Fruit fly (Drosophila melanogaster) whole organism, prepupa: ENCODE data around the gene CG42781.

Experiments used
- CG10631 ChIP-seq: fragments of 200-800 bp; sonication (Bioruptor generic); optimal IDR thresholded peaks from 2 replicates; lab custom pipeline; 2016; ENCODE audit warnings: missing biosample characterization, missing genetic modification characterization
- CG10669 ChIP-seq: fragments of 200-800 bp; sonication (Bioruptor generic); optimal IDR thresholded peaks from 3 replicates; lab custom pipeline; 2018; ENCODE audit warnings: missing biosample characterization, mild to moderate bottlenecking, missing genetic modification characterization, moderate library complexity
- CG11294 ChIP-seq: fragments of 200-800 bp; sonication (Bioruptor generic); IDR thresholded peaks from 2 replicates; pipeline ENCODE4 v1.3.6; 2022; ENCODE audit warnings: missing biosample characterization, missing genetic modification characterization
- CG11762 ChIP-seq: fragments of 200-800 bp; sonication (Bioruptor generic); optimal IDR thresholded peaks from 3 replicates; lab custom pipeline; 2016; ENCODE audit warnings: missing biosample characterization, missing genetic modification characterization; ENCODE audit not compliant: insufficient read depth
- CG15336 ChIP-seq: fragments of 200-800 bp; sonication (Bioruptor generic); IDR thresholded peaks from 2 replicates; pipeline ENCODE4 v1.3.6; 2022; ENCODE audit warnings: missing biosample characterization, missing genetic modification characterization
- CG31627 ChIP-seq: fragments of 200-800 bp; sonication (Bioruptor generic); optimal IDR thresholded peaks from 3 replicates; lab custom pipeline; 2016; ENCODE audit warnings: missing biosample characterization, missing genetic modification characterization
- CG32006 ChIP-seq: fragments of 200-800 bp; sonication (Bioruptor generic); optimal IDR thresholded peaks from 3 replicates; lab custom pipeline; 2017; ENCODE audit warnings: missing biosample characterization, mild to moderate bottlenecking, missing genetic modification characterization
- CG34406 ChIP-seq: fragments of 200-800 bp; sonication (Bioruptor generic); optimal IDR thresholded peaks from 3 replicates; lab custom pipeline; 2016; ENCODE audit warnings: missing biosample characterization, missing genetic modification characterization
- CG3919 ChIP-seq: fragments of 200-800 bp; sonication (Bioruptor generic); optimal IDR thresholded peaks from 3 replicates; lab custom pipeline; 2016; ENCODE audit warnings: missing biosample characterization, missing genetic modification characterization
- CG4318 ChIP-seq: fragments of 200-800 bp; sonication (Bioruptor generic); optimal IDR thresholded peaks from 3 replicates; lab custom pipeline; 2017; ENCODE audit warnings: missing biosample characterization, mild to moderate bottlenecking, missing genetic modification characterization
- CG6163 ChIP-seq: fragments of 200-800 bp; sonication (Bioruptor generic); IDR thresholded peaks from 3 replicates; pipeline ENCODE4 v1.3.6; 2022; ENCODE audit warnings: missing biosample characterization, missing genetic modification characterization
- CG6792 ChIP-seq: fragments of 200-800 bp; sonication (Bioruptor generic); optimal IDR thresholded peaks from 3 replicates; lab custom pipeline; 2016; ENCODE audit warnings: missing biosample characterization, missing genetic modification characterization
- CG6854 ChIP-seq: fragments of 200-800 bp; sonication (Bioruptor generic); optimal IDR thresholded peaks from 2 replicates; lab custom pipeline; 2017; ENCODE audit warnings: missing biosample characterization, mild to moderate bottlenecking, missing genetic modification characterization
- CG7368 ChIP-seq: fragments of 200-800 bp; sonication (Bioruptor generic); optimal IDR thresholded peaks from 3 replicates; lab custom pipeline; 2016; ENCODE audit warnings: missing biosample characterization, missing genetic modification characterization
- CG8119 ChIP-seq: fragments of 200-800 bp; sonication (Bioruptor generic); IDR thresholded peaks from 3 replicates; pipeline ENCODE4 v1.3.6; 2022; ENCODE audit warnings: missing biosample characterization, missing genetic modification characterization
- CG8319 ChIP-seq: fragments of 200-800 bp; sonication (Bioruptor generic); optimal IDR thresholded peaks from 3 replicates; lab custom pipeline; 2016; ENCODE audit warnings: missing biosample characterization, missing genetic modification characterization
- CG8632 ChIP-seq: fragments of 200-800 bp; sonication (Bioruptor generic); optimal IDR thresholded peaks from 3 replicates; lab custom pipeline; 2016; ENCODE audit warnings: missing biosample characterization, missing genetic modification characterization
- Eip93F ChIP-seq: fragments of 200-800 bp; sonication (Bioruptor generic); optimal IDR thresholded peaks from 2 replicates; lab custom pipeline; 2016; ENCODE audit warnings: missing biosample characterization, mild to moderate bottlenecking, missing genetic modification characterization
- Ets21C ChIP-seq: fragments of 200-800 bp; sonication (Bioruptor generic); optimal IDR thresholded peaks from 3 replicates; lab custom pipeline; 2016; ENCODE audit warnings: missing biosample characterization, missing genetic modification characterization
- Gug ChIP-seq: fragments of 200-800 bp; sonication (Bioruptor generic); IDR thresholded peaks from 2 replicates; pipeline ENCODE4 v1.3.6; 2022; ENCODE audit warnings: missing biosample characterization, missing genetic modification characterization
- Hr4 ChIP-seq: fragments of 200-800 bp; sonication (Bioruptor generic); optimal IDR thresholded peaks from 3 replicates; lab custom pipeline; 2016; ENCODE audit warnings: missing biosample characterization, missing genetic modification characterization
- Lpt ChIP-seq: fragments of 200-800 bp; sonication (Bioruptor generic); optimal IDR thresholded peaks from 3 replicates; lab custom pipeline; 2016; ENCODE audit warnings: missing biosample characterization, missing genetic modification characterization
- Met ChIP-seq: fragments of 200-800 bp; sonication (Bioruptor generic); optimal IDR thresholded peaks from 3 replicates; lab custom pipeline; 2016; ENCODE audit warnings: missing biosample characterization, missing genetic modification characterization
- OdsH ChIP-seq: fragments of 200-800 bp; sonication (Bioruptor generic); optimal IDR thresholded peaks from 3 replicates; lab custom pipeline; 2016; ENCODE audit warnings: missing biosample characterization, missing genetic modification characterization
- Smox ChIP-seq: fragments of 200-800 bp; sonication (Bioruptor generic); optimal IDR thresholded peaks from 3 replicates; lab custom pipeline; 2016; ENCODE audit warnings: missing biosample characterization, missing genetic modification characterization
- Sox102F ChIP-seq: fragments of 200-800 bp; sonication (Bioruptor generic); optimal IDR thresholded peaks from 2 replicates; lab custom pipeline; 2016; ENCODE audit warnings: missing biosample characterization, mild to moderate bottlenecking, missing genetic modification characterization
- acj6 ChIP-seq: fragments of 200-800 bp; sonication (Bioruptor generic); optimal IDR thresholded peaks from 3 replicates; lab custom pipeline; 2016; ENCODE audit warnings: missing biosample characterization, missing genetic modification characterization
- dac ChIP-seq: fragments of 200-800 bp; sonication (Bioruptor generic); optimal IDR thresholded peaks from 2 replicates; lab custom pipeline; 2017; ENCODE audit warnings: missing biosample characterization, mild to moderate bottlenecking, missing genetic modification characterization
- eg ChIP-seq: fragments of 200-800 bp; sonication (Bioruptor generic); IDR thresholded peaks from 3 replicates; pipeline ENCODE4 v1.3.6; 2022; ENCODE audit warnings: missing biosample characterization, missing genetic modification characterization
- esn ChIP-seq: fragments of 200-800 bp; sonication (Bioruptor generic); optimal IDR thresholded peaks from 2 replicates; lab custom pipeline; 2016; ENCODE audit warnings: missing biosample characterization, mild to moderate bottlenecking, missing genetic modification characterization, moderate library complexity
- fd59A ChIP-seq: fragments of 200-800 bp; sonication (Bioruptor generic); optimal IDR thresholded peaks from 2 replicates; lab custom pipeline; 2017; ENCODE audit warnings: missing biosample characterization, mild to moderate bottlenecking, missing genetic modification characterization, missing genetic modification reagents
- spab ChIP-seq: fragments of 200-800 bp; sonication (Bioruptor generic); optimal IDR thresholded peaks from 2 replicates; lab custom pipeline; 2017; ENCODE audit warnings: missing biosample characterization, mild to moderate bottlenecking, missing genetic modification characterization, missing genetic modification reagents
- ss ChIP-seq, 2 experiments: fragments of 200-800 bp; sonication (Bioruptor generic); optimal IDR thresholded peaks; 2 replicates in 1 of 2; 3 replicates in 1 of 2; lab custom pipeline; 2017 to 2018; ENCODE audit warnings: mild to moderate bottlenecking in 2 of 2, missing biosample characterization in 2 of 2, missing genetic modification characterization in 2 of 2, moderate library complexity in 1 of 2
- vri ChIP-seq: fragments of 200-800 bp; sonication (Bioruptor generic); optimal IDR thresholded peaks from 3 replicates; lab custom pipeline; 2016; ENCODE audit warnings: missing biosample characterization, mild to moderate bottlenecking, missing genetic modification characterization

The CG42781 gene

dm6 chrX:7417875-7418274 is 35.1 kb upstream of the CG42781 start:
- TF ChIP-seq CG6163 (GFP tag; lab: Robert Waterston, UW) (no peak), fd59A (GFP tag; lab: Kevin White, UChicago) (no peak), CG8119 (GFP tag; lab: Robert Waterston, UW) (no peak), CG11762 (no peak), CG3919 (GFP tag; lab: Kevin White, UChicago) (no peak), Gug (GFP tag; lab: Robert Waterston, UW) (no peak), OdsH (GFP tag; lab: Kevin White, UChicago) (no peak), spab (no peak), Smox (GFP tag; lab: Kevin White, UChicago) (no peak), CG10669 (GFP tag; lab: Kevin White, UChicago) (no peak), Met (GFP tag; lab: Kevin White, UChicago) (no peak)

DNA sequence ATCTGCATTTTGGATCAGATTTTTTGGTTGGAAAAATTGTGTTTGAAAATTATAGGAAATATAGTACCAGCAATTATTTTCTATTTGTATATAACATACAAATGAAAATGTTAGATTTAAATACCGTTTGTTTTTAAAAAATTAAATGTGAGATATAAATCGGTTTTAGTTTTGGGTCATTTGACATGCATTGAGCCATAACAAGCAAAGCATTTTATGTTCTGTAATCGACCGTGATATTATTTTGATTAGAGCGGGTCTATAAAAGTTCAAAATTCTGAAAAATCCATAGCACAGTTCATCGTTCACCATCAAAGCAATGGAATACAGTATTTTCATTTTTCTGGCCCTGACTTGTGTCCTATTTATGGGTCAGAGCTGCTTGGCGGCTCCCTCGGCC is 34.2 kb upstream of the CG42781 start, which contains the start of gene CG34337:
Gene CG34337 (plus strand): TSS at position 301 of the 400 bp plus-strand sequence.
- TF ChIP-seq ss (GFP tag; optimal IDR thresholded peaks at IDR 0.05; lab: Kevin White, UChicago) = no peak
- TF ChIP-seq Hr4 (GFP tag; lab: Kevin White, UChicago) = no peak
- no peak for TF ChIP-seq CG8632 (GFP tag; lab: Kevin White, UChicago)
- TF ChIP-seq CG10631 (GFP tag; lab: Kevin White, UChicago) = no peak
- TF ChIP-seq CG3919 (GFP tag; lab: Kevin White, UChicago) = no peak
- no peak for TF ChIP-seq dac (GFP tag; lab: Kevin White, UChicago)
- no peak for TF ChIP-seq CG7368 (GFP tag; lab: Kevin White, UChicago)
- no peak for TF ChIP-seq acj6 (GFP tag; lab: Kevin White, UChicago)
- TF ChIP-seq Ets21C = no peak
- TF ChIP-seq eg = no peak
- TF ChIP-seq vri (GFP tag; lab: Kevin White, UChicago) = no peak
- no peak for TF ChIP-seq Lpt (GFP tag; lab: Kevin White, UChicago)
- TF ChIP-seq Sox102F (GFP tag; lab: Kevin White, UChicago) = no peak
- no peak for TF ChIP-seq CG32006 (GFP tag; lab: Kevin White, UChicago)
- no peak for TF ChIP-seq CG6792 (GFP tag; lab: Kevin White, UChicago)
- no peak for TF ChIP-seq esn (GFP tag; lab: Kevin White, UChicago)
- TF ChIP-seq CG15336 (GFP tag; lab: Robert Waterston, UW) = no peak

DNA sequence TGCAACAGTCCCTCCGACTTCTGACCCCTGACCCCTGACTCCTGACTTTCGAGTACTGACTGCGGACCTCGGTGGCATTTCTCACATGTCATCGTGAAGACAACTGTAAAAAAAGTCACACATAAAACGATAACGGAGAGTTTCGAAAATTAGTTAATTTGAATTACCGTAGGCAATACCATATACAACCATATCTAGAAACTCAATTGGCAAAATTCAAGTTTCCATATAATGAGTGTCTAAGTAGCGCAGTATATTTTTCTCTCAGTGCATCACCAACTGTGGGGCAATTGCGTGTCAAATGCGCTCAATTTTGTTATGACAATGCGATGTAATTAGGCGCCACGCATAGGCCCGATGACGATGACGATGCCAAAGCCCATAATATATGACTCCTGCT is 32.2 kb upstream of the CG42781 start:
- no peak for TF ChIP-seq CG11294 (GFP tag; lab: Robert Waterston, UW)

- no peak for TF ChIP-seq CG4318 (GFP tag; lab: Kevin White, UChicago)
- no peak for TF ChIP-seq CG6854 (GFP tag; lab: Kevin White, UChicago)
- no peak for TF ChIP-seq CG8319 (GFP tag; lab: Kevin White, UChicago)
- no peak for TF ChIP-seq CG8119 (GFP tag; lab: Robert Waterston, UW)
- TF ChIP-seq CG34406 = no peak
Measured at dm6 chrX:7413569-7413968, 30.8 kb upstream of the CG42781 start, which contains the start of gene CG42705. Gene CG42705 (plus strand): TSS chrX:7413869.

DNA sequence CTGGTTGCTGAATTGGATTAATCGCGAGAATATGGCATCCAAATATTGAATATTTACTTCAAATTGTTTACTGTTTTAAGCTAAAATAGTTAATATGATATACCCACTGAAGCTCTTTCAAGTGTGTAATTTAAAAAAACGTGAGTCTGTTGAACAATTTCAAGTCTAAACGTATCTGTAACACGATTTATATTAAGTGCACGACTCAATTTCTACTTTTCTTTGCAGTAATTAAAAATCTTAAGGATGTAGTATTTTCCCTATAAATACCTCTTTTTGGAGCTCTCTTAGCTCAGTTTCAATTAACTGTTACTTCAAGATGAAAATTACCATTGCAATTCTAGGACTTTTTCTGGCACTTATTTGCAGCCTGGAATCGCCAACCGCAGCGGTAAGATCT is 29.6 kb upstream of the CG42781 start, which contains the start of gene CG42704:
Gene CG42704 (plus strand): TSS at position 301 of the 400 bp plus-strand sequence.
- no peak for TF ChIP-seq Eip93F (GFP tag; lab: Kevin White, UChicago)
- no peak for TF ChIP-seq CG31627 (GFP tag; lab: Kevin White, UChicago)
